Fruit fly (Drosophila melanogaster) whole organism, embryonic: ENCODE data around the gene CG4570.

ENCODE experiments used
- Blimp-1 ChIP-seq: fragments of 200-800 bp; sonication (Bioruptor generic); optimal IDR thresholded peaks from 3 replicates; lab custom pipeline; 2018; ENCODE audit warnings: missing biosample characterization, missing genetic modification characterization, mild to moderate bottlenecking, moderate library complexity, missing genetic modification reagents
- CG10274 ChIP-seq: fragments of 200-800 bp; sonication (Bioruptor generic); optimal IDR thresholded peaks from 3 replicates; lab custom pipeline; 2017; ENCODE audit warnings: missing biosample characterization, mild to moderate bottlenecking, missing genetic modification characterization
- CG10431 ChIP-seq: fragments of 200-800 bp; sonication (Bioruptor generic); optimal IDR thresholded peaks from 3 replicates; lab custom pipeline; 2018; ENCODE audit warnings: missing biosample characterization, mild to moderate bottlenecking, missing genetic modification characterization
- CG11398 ChIP-seq: fragments of 200-800 bp; sonication (Bioruptor generic); optimal IDR thresholded peaks from 2 replicates; lab custom pipeline; 2016; ENCODE audit warnings: missing biosample characterization, missing genetic modification characterization
- CG15011 ChIP-seq: fragments of 200-800 bp; sonication (Bioruptor generic); optimal IDR thresholded peaks from 3 replicates; lab custom pipeline; 2018; ENCODE audit warnings: missing biosample characterization, mild to moderate bottlenecking, missing genetic modification characterization
- CG17361 ChIP-seq: fragments of 200-800 bp; sonication (Bioruptor generic); IDR thresholded peaks from 3 replicates; pipeline ENCODE4 v1.3.6; 2022; ENCODE audit warnings: missing biosample characterization, missing genetic modification characterization
- CG3163 ChIP-seq: fragments of 200-800 bp; sonication (Bioruptor generic); optimal IDR thresholded peaks from 3 replicates; lab custom pipeline; 2016; ENCODE audit warnings: missing biosample characterization, missing genetic modification characterization
- CG33213 ChIP-seq: fragments of 200-800 bp; sonication (Bioruptor generic); optimal IDR thresholded peaks from 3 replicates; lab custom pipeline; 2016; ENCODE audit warnings: missing biosample characterization, missing genetic modification characterization
- CG34224 ChIP-seq: fragments of 200-800 bp; sonication (Bioruptor generic); IDR thresholded peaks from 3 replicates; pipeline ENCODE4 v1.3.6; 2022; ENCODE audit warnings: missing biosample characterization, missing genetic modification characterization; ENCODE audit not compliant: partially characterized antibody
- CG43689 ChIP-seq: fragments of 200-800 bp; sonication (Bioruptor generic); IDR thresholded peaks from 2 replicates; pipeline ENCODE4 v1.3.6; 2022; ENCODE audit warnings: missing biosample characterization, missing genetic modification characterization
- CG5180 ChIP-seq: fragments of 200-800 bp; sonication (Bioruptor generic); optimal IDR thresholded peaks from 3 replicates; lab custom pipeline; 2017; ENCODE audit warnings: missing biosample characterization, missing genetic modification characterization, mild to moderate bottlenecking, moderate library complexity, missing genetic modification reagents
- CG5953 ChIP-seq: fragments of 200-800 bp; sonication (Bioruptor generic); IDR thresholded peaks from 2 replicates; pipeline ENCODE4 v1.3.6; 2022; ENCODE audit warnings: missing biosample characterization, missing genetic modification characterization
- CG6765 ChIP-seq: fragments of 200-800 bp; sonication (Bioruptor generic); optimal IDR thresholded peaks from 3 replicates; lab custom pipeline; 2017; ENCODE audit warnings: missing biosample characterization, mild to moderate bottlenecking, missing genetic modification characterization
- CG8089 ChIP-seq: fragments of 200-800 bp; sonication (Bioruptor generic); optimal IDR thresholded peaks from 3 replicates; lab custom pipeline; 2016; ENCODE audit warnings: missing biosample characterization, missing genetic modification characterization
- CG8281 ChIP-seq: fragments of 200-800 bp; sonication (Bioruptor generic); optimal IDR thresholded peaks from 2 replicates; lab custom pipeline; 2018; ENCODE audit warnings: missing biosample characterization, mild to moderate bottlenecking, missing genetic modification characterization, moderate library complexity
- CG8388 ChIP-seq: fragments of 200-800 bp; sonication (Bioruptor generic); optimal IDR thresholded peaks from 2 replicates; lab custom pipeline; 2019; ENCODE audit warnings: missing biosample characterization, mild to moderate bottlenecking, missing genetic modification characterization, moderate library complexity
- D19B ChIP-seq: fragments of 200-800 bp; sonication (Bioruptor generic); optimal IDR thresholded peaks from 2 replicates; lab custom pipeline; 2017; ENCODE audit warnings: missing biosample characterization, mild to moderate bottlenecking, missing genetic modification characterization
- Drgx ChIP-seq: fragments of 200-800 bp; sonication (Bioruptor generic); IDR thresholded peaks from 2 replicates; pipeline ENCODE4 v1.3.6; 2022; ENCODE audit warnings: missing biosample characterization, missing genetic modification characterization
- E2f2 ChIP-seq: fragments of 200-800 bp; sonication (Bioruptor generic); IDR thresholded peaks from 2 replicates; pipeline ENCODE4 v1.3.6; 2022; ENCODE audit warnings: missing biosample characterization, missing genetic modification characterization
- Ets65A ChIP-seq: fragments of 200-800 bp; sonication (Bioruptor generic); peaks from one replicate; lab custom pipeline; 2016; ENCODE audit warnings: missing biosample characterization, missing genetic modification characterization
- Gug ChIP-seq: fragments of 200-800 bp; sonication (Bioruptor generic); IDR thresholded peaks from 4 replicates; pipeline ENCODE4 v1.3.6; 2022; ENCODE audit warnings: missing biosample characterization, missing genetic modification characterization
- Med ChIP-seq: fragments of 200-800 bp; sonication (Bioruptor generic); peaks from one replicate; lab custom pipeline; 2016; ENCODE audit warnings: missing biosample characterization, missing genetic modification characterization, mild to moderate bottlenecking, inconsistent platforms, moderate library complexity
- NfI ChIP-seq: fragments of 200-800 bp; sonication (Bioruptor generic); optimal IDR thresholded peaks from 3 replicates; lab custom pipeline; 2018; ENCODE audit warnings: missing biosample characterization, mild to moderate bottlenecking, missing genetic modification characterization, moderate library complexity
- Poxn ChIP-seq: fragments of 200-800 bp; sonication (Bioruptor generic); IDR thresholded peaks from 2 replicates; pipeline ENCODE4 v1.3.6; 2022; ENCODE audit warnings: missing biosample characterization, missing genetic modification characterization
- Sry-δ ChIP-seq: fragments of 200-800 bp; sonication (Bioruptor generic); optimal IDR thresholded peaks from 2 replicates; lab custom pipeline; 2016; ENCODE audit warnings: missing biosample characterization, missing genetic modification characterization
- Xrp1 ChIP-seq: fragments of 200-800 bp; sonication (Bioruptor generic); IDR thresholded peaks from 2 replicates; pipeline ENCODE4 v1.3.6; 2022; ENCODE audit warnings: missing biosample characterization, missing genetic modification characterization
- ara ChIP-seq: fragments of 200-800 bp; sonication (Bioruptor generic); IDR thresholded peaks from 2 replicates; pipeline ENCODE4 v1.3.6; 2022; ENCODE audit warnings: missing biosample characterization, missing genetic modification characterization
- ase ChIP-seq: fragments of 200-800 bp; sonication (Bioruptor generic); IDR thresholded peaks from 3 replicates; pipeline ENCODE4 v1.3.6; 2022; ENCODE audit warnings: missing biosample characterization, missing genetic modification characterization
- bowl ChIP-seq: fragments of 200-800 bp; sonication (Bioruptor generic); IDR thresholded peaks from 2 replicates; pipeline ENCODE4 v1.3.6; 2022; ENCODE audit warnings: missing biosample characterization, missing genetic modification characterization
- crol ChIP-seq: fragments of 200-800 bp; sonication (Bioruptor generic); IDR thresholded peaks from 2 replicates; pipeline ENCODE4 v1.3.6; 2022; ENCODE audit warnings: missing biosample characterization, missing genetic modification characterization
- disco-r ChIP-seq: fragments of 200-800 bp; sonication (Bioruptor generic); optimal IDR thresholded peaks from 2 replicates; lab custom pipeline; 2016; ENCODE audit warnings: missing biosample characterization, missing genetic modification characterization
- dmrt99B ChIP-seq: fragments of 200-800 bp; sonication (Bioruptor generic); optimal IDR thresholded peaks from 2 replicates; lab custom pipeline; 2018; ENCODE audit warnings: missing biosample characterization, mild to moderate bottlenecking, missing genetic modification characterization, moderate library complexity
- exex ChIP-seq: fragments of 200-800 bp; sonication (Bioruptor generic); optimal IDR thresholded peaks from 4 replicates; lab custom pipeline; 2018; ENCODE audit warnings: missing biosample characterization, mild to moderate bottlenecking, missing genetic modification characterization, moderate library complexity
- eyg ChIP-seq: fragments of 200-800 bp; sonication (Bioruptor generic); optimal IDR thresholded peaks from 3 replicates; lab custom pipeline; 2016; ENCODE audit warnings: missing biosample characterization, missing genetic modification characterization
- grn ChIP-seq: fragments of 200-800 bp; sonication (Bioruptor generic); optimal IDR thresholded peaks from 3 replicates; lab custom pipeline; 2017; ENCODE audit warnings: missing biosample characterization, missing genetic modification characterization
- ind ChIP-seq: fragments of 200-800 bp; sonication (Bioruptor generic); optimal IDR thresholded peaks from 3 replicates; lab custom pipeline; 2016; ENCODE audit warnings: missing biosample characterization, missing genetic modification characterization
- lilli ChIP-seq: fragments of 200-800 bp; sonication (Bioruptor generic); optimal IDR thresholded peaks from 3 replicates; lab custom pipeline; 2016; ENCODE audit warnings: missing biosample characterization, missing genetic modification characterization
- lmd ChIP-seq: fragments of 200-800 bp; sonication (Bioruptor generic); IDR thresholded peaks from 2 replicates; pipeline ENCODE4 v1.3.6; 2022; ENCODE audit warnings: missing biosample characterization, missing genetic modification characterization
- mirr ChIP-seq: fragments of 200-800 bp; sonication (Bioruptor generic); optimal IDR thresholded peaks from 3 replicates; lab custom pipeline; 2018; ENCODE audit warnings: missing biosample characterization, mild to moderate bottlenecking, missing genetic modification characterization
- oc ChIP-seq: fragments of 200-800 bp; sonication (Bioruptor generic); optimal IDR thresholded peaks from 2 replicates; lab custom pipeline; 2018; ENCODE audit warnings: missing biosample characterization, mild to moderate bottlenecking, missing genetic modification characterization, moderate library complexity
- odd ChIP-seq: fragments of 200-800 bp; sonication (Bioruptor generic); optimal IDR thresholded peaks from 2 replicates; lab custom pipeline; 2017; ENCODE audit warnings: missing biosample characterization, mild to moderate bottlenecking, missing genetic modification characterization
- org-1 ChIP-seq: fragments of 200-800 bp; sonication (Bioruptor generic); optimal IDR thresholded peaks from 2 replicates; lab custom pipeline; 2017; ENCODE audit warnings: missing biosample characterization, missing genetic modification characterization
- otp ChIP-seq: fragments of 200-800 bp; sonication (Bioruptor generic); IDR thresholded peaks from 3 replicates; pipeline ENCODE4, ENCODE4 v1.3.6; 2022; ENCODE audit warnings: missing biosample characterization, missing genetic modification characterization
- pnt ChIP-seq: fragments of 200-800 bp; sonication (Bioruptor generic); optimal IDR thresholded peaks from 3 replicates; lab custom pipeline; 2016; ENCODE audit warnings: missing biosample characterization, missing genetic modification characterization
- prd ChIP-seq, 3 experiments: fragments of >200 bp in 2 of 3; fragments of 200-800 bp in 1 of 3; sonication (Bioruptor generic) in 1 of 3; optimal IDR thresholded peaks in 2 of 3; IDR thresholded peaks in 1 of 3; 2 replicates in 2 of 3; 3 replicates in 1 of 3; pipeline versions ENCODE4 v1.3.6 to Lab custom; 2017 to 2022; ENCODE audit warnings: missing biosample characterization in 1 of 3, missing genetic modification characterization in 1 of 3
- ro ChIP-seq: fragments of 200-800 bp; sonication (Bioruptor generic); IDR thresholded peaks from 2 replicates; pipeline ENCODE4 v1.3.6; 2022; ENCODE audit warnings: missing biosample characterization, missing genetic modification characterization
- row ChIP-seq: fragments of 200-800 bp; sonication (Bioruptor generic); IDR thresholded peaks from 3 replicates; pipeline ENCODE4 v1.3.6; 2022; ENCODE audit warnings: missing biosample characterization, missing genetic modification characterization
- so ChIP-seq: fragments of 200-800 bp; sonication (Bioruptor generic); IDR thresholded peaks from 3 replicates; pipeline ENCODE4 v1.3.6; 2022; ENCODE audit warnings: missing biosample characterization, missing genetic modification characterization

The CG4570 gene

DNA sequence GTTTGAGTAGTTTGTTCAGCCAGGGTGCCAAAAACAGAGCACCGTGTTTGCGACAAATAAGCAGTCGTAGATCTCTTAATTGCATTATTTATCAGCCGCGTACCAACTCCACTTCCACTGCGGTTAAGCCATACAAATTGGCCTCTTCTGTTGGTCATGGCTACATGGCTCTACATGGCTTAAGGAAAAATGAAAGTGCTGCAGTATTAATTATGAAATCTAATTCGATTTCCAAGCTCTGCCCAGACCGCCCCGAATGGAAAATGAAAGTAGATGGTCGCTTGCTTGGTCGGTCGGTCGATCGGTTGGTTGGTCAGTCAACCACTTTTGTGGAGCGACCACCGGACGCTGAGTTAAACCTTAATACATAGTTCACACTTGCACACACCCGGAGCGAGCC lies 19.7 kb upstream of the CG4570 start:
- peak; percentile 44 for TF ChIP-seq oc (tag; lab: Kevin White, UChicago)
- TF ChIP-seq CG10431 (GFP tag; lab: Kevin White, UChicago): peak; percentile 98
- no peak for TF ChIP-seq CG3163 (GFP tag; lab: Kevin White, UChicago)
- TF ChIP-seq Drgx (GFP tag; lab: Robert Waterston, UW): no peak
- no peak for TF ChIP-seq row (GFP tag; lab: Robert Waterston, UW)
- TF ChIP-seq mirr: no peak
- no peak for TF ChIP-seq CG6765 (GFP tag; lab: Kevin White, UChicago)
- no peak for TF ChIP-seq ara (GFP tag; lab: Robert Waterston, UW)
- TF ChIP-seq pnt (GFP tag; lab: Kevin White, UChicago): no peak
- TF ChIP-seq eyg (GFP tag; lab: Kevin White, UChicago): no peak
- TF ChIP-seq crol (GFP tag; lab: Robert Waterston, UW): no peak
- TF ChIP-seq Med (GFP tag; lab: Kevin White, UChicago): peak; percentile 32
- TF ChIP-seq Ets65A (GFP tag; lab: Kevin White, UChicago): peak; percentile 34
- TF ChIP-seq CG34224: no peak
- TF ChIP-seq Poxn (GFP tag; lab: Robert Waterston, UW): no peak
- TF ChIP-seq CG8388 (GFP tag; lab: Kevin White, UChicago): no peak
- peak; percentile 91 for TF ChIP-seq Blimp-1

DNA sequence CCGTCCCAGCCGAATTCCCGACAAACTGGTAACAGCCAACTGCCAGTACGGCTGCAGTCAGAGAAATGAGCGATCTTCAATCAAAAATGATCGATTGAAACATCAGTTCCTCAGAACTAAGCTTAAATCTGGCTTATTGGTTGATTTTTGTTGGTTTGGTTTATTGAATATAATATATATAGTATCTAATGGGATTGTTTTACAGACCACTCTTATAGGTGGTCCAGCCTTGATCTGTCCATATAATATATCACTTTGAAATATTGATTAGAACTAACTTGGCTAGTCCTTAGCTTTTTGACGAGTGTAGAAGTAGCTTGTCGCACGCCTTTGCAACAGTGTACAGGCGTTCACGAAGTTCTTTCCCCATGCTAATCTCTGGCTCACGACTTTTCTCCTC lies 14.2 kb upstream of the CG4570 start:
- TF ChIP-seq prd (optimal IDR thresholded peaks at IDR 0.05; lab: Kevin White, UChicago): no peak
- no peak for TF ChIP-seq prd (GFP tag; IDR thresholded peaks at IDR 0.05; lab: Robert Waterston, UW)
- TF ChIP-seq CG17361 (GFP tag; lab: Robert Waterston, UW): no peak

DNA sequence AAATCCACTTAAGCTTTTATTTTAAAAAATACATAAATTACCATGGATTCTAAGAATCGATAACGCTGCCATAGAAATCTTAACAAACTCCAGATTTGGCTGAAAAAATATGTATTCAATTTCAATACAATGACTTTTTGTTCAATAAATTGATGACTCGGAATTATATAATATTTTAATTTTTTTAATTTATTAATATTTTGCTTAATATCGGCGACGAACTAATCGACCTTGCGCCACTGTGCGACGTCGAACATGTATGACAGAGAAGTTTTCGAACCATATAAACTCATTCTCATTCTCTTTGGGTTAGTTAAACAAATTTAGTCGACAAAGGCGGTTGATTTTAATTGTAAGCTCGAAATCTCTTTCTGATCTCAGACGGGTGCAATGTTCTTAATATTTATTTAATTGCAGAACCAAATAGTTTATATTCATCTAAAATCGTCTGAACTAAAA lies 7.1 kb upstream of the CG4570 start, which contains the start of gene CG42394:
Gene CG42394 (plus strand): TSS at position 311 of the 459 bp plus-strand sequence.
- TF ChIP-seq dmrt99B (tag; lab: Kevin White, UChicago): peak; percentile 97
- TF ChIP-seq lmd (GFP tag; lab: Robert Waterston, UW): peak; percentile 93
- peak; percentile 78 for TF ChIP-seq exex (tag; lab: Kevin White, UChicago)
- peak; percentile 87 for TF ChIP-seq CG5953 (GFP tag; lab: Robert Waterston, UW)
- TF ChIP-seq CG8281 (tag; lab: Kevin White, UChicago): peak; percentile 77
- peak; percentile 39; the same call in 1 of the 2 replicates for TF ChIP-seq CG43689
- TF ChIP-seq pnt (GFP tag; lab: Kevin White, UChicago): peak; percentile 56
- TF ChIP-seq org-1 (GFP tag; lab: Kevin White, UChicago): peak; percentile 87
- TF ChIP-seq CG8089 (GFP tag; lab: Kevin White, UChicago): peak; percentile 51
- peak; percentile 100 for TF ChIP-seq CG5180 (GFP tag; lab: Kevin White, UChicago)
- TF ChIP-seq CG11398: peak; percentile 55
- peak; percentile 91 for TF ChIP-seq D19B (GFP tag; lab: Kevin White, UChicago)
- peak; percentile 84; the same call in 3 of the 4 replicates for TF ChIP-seq Gug (GFP tag; lab: Robert Waterston, UW)
- peak; percentile 93 for TF ChIP-seq odd (GFP tag; lab: Kevin White, UChicago)
- TF ChIP-seq Xrp1 (GFP tag; lab: Robert Waterston, UW): peak; percentile 98
- peak; percentile 74 for TF ChIP-seq ro (GFP tag; lab: Robert Waterston, UW)
- TF ChIP-seq ind: peak; percentile 88
- TF ChIP-seq grn (GFP tag; lab: Kevin White, UChicago): no peak
- peak; percentile 93 for TF ChIP-seq otp (GFP tag; lab: Robert Waterston, UW)
- TF ChIP-seq CG33213: peak; percentile 51
- TF ChIP-seq E2f2: peak; percentile 79
- peak; percentile 94 for TF ChIP-seq NfI (GFP tag; lab: Kevin White, UChicago)
- peak; percentile 87 for TF ChIP-seq bowl (GFP tag; lab: Robert Waterston, UW)
- peak; percentile 89 for TF ChIP-seq lilli (GFP tag; lab: Kevin White, UChicago)
- peak; percentile 28 for TF ChIP-seq disco-r (GFP tag; lab: Kevin White, UChicago)
- peak; percentile 78 for TF ChIP-seq CG10274 (GFP tag; lab: Kevin White, UChicago)
- peak; percentile 19 for TF ChIP-seq Sry-δ (GFP tag; lab: Kevin White, UChicago)
- TF ChIP-seq Med (GFP tag; lab: Kevin White, UChicago): peak; percentile 88
- peak; percentile 91 for TF ChIP-seq ase
- TF ChIP-seq so (GFP tag; lab: Robert Waterston, UW): peak; percentile 95; the same call in 2 of the 3 replicates
- TF ChIP-seq CG15011 (GFP tag; lab: Kevin White, UChicago): peak; percentile 80
